Worm (Caenorhabditis elegans) whole organism, L3 larva: ENCODE results near the gene str-30.

ENCODE experiments used
- mdl-1 ChIP-seq: fragments of 150-350 bp; optimal IDR thresholded peaks from 2 replicates; lab custom pipeline; 2014; ENCODE audit warnings: missing biosample characterization, missing genetic modification characterization
- nhr-237 ChIP-seq: fragments of 150-350 bp; optimal IDR thresholded peaks from 2 replicates; lab custom pipeline; 2014; ENCODE audit warnings: missing biosample characterization, missing genetic modification characterization

- TF ChIP-seq mdl-1 (tag; lab: Kevin White, UChicago) = no peak
- no peak for TF ChIP-seq nhr-237
Observed at ce11 chrV:3760839-3761238, 36.0 kb downstream of the str-30 start, which contains the start of gene oac-55.
